Worm (Caenorhabditis elegans): ENCODE data around the gene clec-168.

The clec-168 gene

DNA sequence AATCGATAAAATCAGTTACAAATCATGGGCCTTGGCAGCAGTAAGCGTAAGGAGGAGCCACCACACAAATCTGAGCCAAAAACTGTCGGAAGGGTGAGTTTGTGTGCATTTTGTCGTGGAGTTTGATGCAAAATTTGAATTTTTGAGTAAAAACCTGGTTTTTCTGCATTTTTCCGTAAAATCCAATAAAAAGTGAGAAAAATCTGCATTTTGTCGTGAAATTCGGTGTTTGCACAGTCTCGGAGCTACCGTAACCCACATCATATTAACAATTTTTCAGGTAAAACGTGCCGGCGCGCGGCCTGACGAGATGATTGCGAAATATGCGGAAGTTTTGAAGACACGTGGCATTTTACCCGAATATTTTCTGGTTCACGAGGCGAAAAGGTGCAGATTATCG lies 19.1 kb downstream of the clec-168 start:
- TF ChIP-seq lin-11 (tag; optimal IDR thresholded peaks at IDR 0.05) (no peak), peb-1 (tag; optimal IDR thresholded peaks at IDR 0.05) (no peak), egl-27 (tag; optimal IDR thresholded peaks at IDR 0.05) (no peak), lin-13 (GFP tag; optimal IDR thresholded peaks at IDR 0.05) (no peak), nhr-23 (tag; optimal IDR thresholded peaks at IDR 0.05) (no peak)

DNA sequence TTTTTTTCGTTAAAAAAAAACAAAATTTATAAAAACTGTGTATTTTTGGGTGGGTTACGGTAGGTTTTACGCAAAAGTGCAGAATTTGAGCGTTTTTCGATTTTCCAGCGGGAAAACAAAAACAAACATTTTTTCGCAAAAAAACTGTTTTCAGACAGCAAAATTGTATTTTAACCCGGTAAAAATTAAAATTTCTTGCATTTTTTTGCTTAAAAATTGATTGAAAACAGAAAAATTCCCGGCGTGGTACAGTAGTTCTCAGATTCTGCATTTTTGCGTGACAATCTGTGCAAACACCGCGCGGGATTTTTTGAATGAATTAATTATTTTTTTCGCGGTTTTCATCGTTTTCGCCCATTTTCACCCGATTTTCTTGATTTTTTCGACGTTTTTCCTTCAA lies 20.3 kb downstream of the clec-168 start:
- TF ChIP-seq fos-1 (tag; optimal IDR thresholded peaks at IDR 0.05) (no peak), lin-13 (GFP tag; optimal IDR thresholded peaks at IDR 0.05) (no peak), skn-1 (tag; optimal IDR thresholded peaks at IDR 0.05) (no peak), sma-9 (GFP tag; optimal IDR thresholded peaks at IDR 0.05) (no peak), sma-9 (tag; optimal IDR thresholded peaks at IDR 0.05) (no peak), F13H6.1 (tag; optimal IDR thresholded peaks at IDR 0.05) (no peak), nhr-23 (tag; optimal IDR thresholded peaks at IDR 0.05) (no peak), nhr-237 (tag; optimal IDR thresholded peaks at IDR 0.05) (no peak), mbf-1 (tag; optimal IDR thresholded peaks at IDR 0.05) (no peak), lin-39 (tag; optimal IDR thresholded peaks at IDR 0.05) (no peak), zag-1 (tag; optimal IDR thresholded peaks at IDR 0.05) (no peak), elt-1 (tag; optimal IDR thresholded peaks at IDR 0.05) (no peak), nhr-6 (tag; optimal IDR thresholded peaks at IDR 0.05) (no peak), ZK546.5 (tag; optimal IDR thresholded peaks at IDR 0.05) (no peak), nhr-12 (tag; optimal IDR thresholded peaks at IDR 0.05) (no peak), egl-27 (tag; optimal IDR thresholded peaks at IDR 0.05) (no peak), ztf-11 (tag; optimal IDR thresholded peaks at IDR 0.05) (no peak), gmeb-1 (tag; optimal IDR thresholded peaks at IDR 0.05) (no peak)

DNA sequence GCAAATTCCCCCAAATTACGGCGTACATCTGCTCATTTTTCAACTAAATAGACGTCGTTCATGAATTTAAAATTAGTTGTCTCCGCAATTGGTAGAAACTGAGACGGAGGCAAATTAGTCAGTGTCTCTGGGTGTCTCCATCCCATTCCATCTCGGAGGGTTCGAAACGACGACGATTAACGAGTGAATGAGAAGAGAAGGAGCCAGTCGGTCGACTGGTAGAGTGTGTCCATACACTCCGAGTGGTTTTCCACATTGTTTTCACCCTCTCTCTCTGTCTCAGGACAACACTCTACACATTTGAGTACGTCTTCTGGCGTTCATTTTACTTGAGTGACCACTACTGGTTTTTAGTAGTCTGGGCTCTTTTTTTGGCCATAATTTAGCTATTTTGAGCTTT lies 22.2 kb downstream of the clec-168 start:
- peak; percentile 10 for TF ChIP-seq nhr-129 (tag; optimal IDR thresholded peaks at IDR 0.05)
- peak; percentile 44 for TF ChIP-seq unc-55 (GFP tag; optimal IDR thresholded peaks at IDR 0.05)
- TF ChIP-seq nhr-237 (tag; optimal IDR thresholded peaks at IDR 0.05): no peak

DNA sequence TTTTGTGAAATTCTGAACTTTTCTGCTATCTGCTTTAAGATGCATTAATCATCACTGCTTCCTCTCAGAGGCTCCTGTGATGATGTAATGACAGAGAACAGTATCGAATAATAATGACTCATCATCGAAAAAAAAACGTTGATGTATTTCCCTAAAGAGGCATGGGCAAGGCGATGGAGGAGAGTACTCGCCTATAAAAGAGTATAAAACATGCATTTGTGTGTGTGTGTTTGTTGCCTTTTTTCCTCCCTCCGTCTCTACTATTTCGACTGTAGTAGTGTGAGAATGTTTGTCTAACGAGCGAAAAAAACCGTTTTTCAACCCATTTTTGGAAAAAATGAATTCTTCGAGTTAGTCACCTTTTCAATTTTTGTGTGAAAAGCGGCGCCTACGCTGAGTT lies 28.1 kb downstream of the clec-168 start:
- no peak for TF ChIP-seq crh-2 (tag; optimal IDR thresholded peaks at IDR 0.05)
- TF ChIP-seq fos-1 (tag; optimal IDR thresholded peaks at IDR 0.05): peak; percentile 74

DNA sequence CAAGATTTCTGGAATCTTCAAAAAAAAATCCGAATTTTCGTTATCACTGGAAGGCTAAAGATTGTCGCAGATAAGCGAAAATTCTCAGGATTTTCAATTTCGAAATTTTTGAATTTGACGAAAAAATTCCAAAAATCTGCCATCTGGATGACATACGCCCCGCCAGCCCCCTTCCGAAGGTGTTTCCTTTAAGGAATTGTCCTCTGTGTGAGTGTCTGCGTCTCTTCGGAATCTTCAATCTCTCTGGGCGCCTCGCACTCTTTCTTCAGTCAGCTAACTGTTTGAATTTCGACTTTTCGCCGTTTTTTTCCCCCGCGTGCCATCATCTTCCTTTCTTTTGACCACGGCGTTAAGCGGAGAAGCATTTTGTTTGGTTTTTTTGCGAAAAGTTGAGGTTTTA lies 29.8 kb downstream of the clec-168 start:
- TF ChIP-seq ama-1 (optimal IDR thresholded peaks at IDR 0.05) (no peak), ZK546.5 (tag; optimal IDR thresholded peaks at IDR 0.05) (no peak), alr-1 (tag; optimal IDR thresholded peaks at IDR 0.05) (no peak), crh-2 (tag; optimal IDR thresholded peaks at IDR 0.05) (no peak), nhr-21 (tag; optimal IDR thresholded peaks at IDR 0.05) (no peak), nhr-12 (tag; optimal IDR thresholded peaks at IDR 0.05) (no peak), skn-1 (tag; optimal IDR thresholded peaks at IDR 0.05) (no peak), nhr-10 (tag; optimal IDR thresholded peaks at IDR 0.05) (no peak), nhr-77 (tag; optimal IDR thresholded peaks at IDR 0.05) (no peak), mab-5 (tag; optimal IDR thresholded peaks at IDR 0.05) (no peak)

DNA sequence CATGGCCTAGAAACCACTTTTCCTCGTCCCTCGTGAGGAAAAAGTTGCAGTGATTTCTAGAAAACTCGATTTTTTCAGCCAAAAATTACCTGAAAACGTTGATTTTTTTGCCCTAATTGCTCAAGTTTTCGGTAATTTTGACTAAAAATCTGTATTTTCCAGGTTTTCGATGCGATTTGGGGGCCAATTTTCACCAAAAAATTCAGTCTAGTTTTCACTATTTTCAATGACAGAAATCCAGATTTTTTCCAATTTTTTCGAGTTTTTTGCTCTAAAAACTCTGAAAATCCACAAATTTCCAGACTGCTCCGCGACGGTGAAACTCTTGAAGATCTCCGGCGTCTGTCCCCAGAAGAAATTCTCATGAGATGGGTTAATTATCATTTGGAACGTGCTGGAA lies 32.6 kb downstream of the clec-168 start, which contains the start of gene plst-1:
plst-1 (plus strand) TSS at position 301 of the 400 bp plus-strand sequence.
- TF ChIP-seq C34F6.9 (tag; optimal IDR thresholded peaks at IDR 0.05): no peak
- TF ChIP-seq nhr-237 (tag; optimal IDR thresholded peaks at IDR 0.05): no peak
- no peak for TF ChIP-seq snpc-4 (tag; optimal IDR thresholded peaks at IDR 0.05)
- no peak for TF ChIP-seq nhr-77 (tag; optimal IDR thresholded peaks at IDR 0.05)
- TF ChIP-seq gmeb-1 (tag; optimal IDR thresholded peaks at IDR 0.05): no peak
- TF ChIP-seq ztf-11 (tag; optimal IDR thresholded peaks at IDR 0.05): no peak
- no peak for TF ChIP-seq nhr-25 (tag; optimal IDR thresholded peaks at IDR 0.05)
- no peak for TF ChIP-seq nhr-23 (tag; optimal IDR thresholded peaks at IDR 0.05)

DNA sequence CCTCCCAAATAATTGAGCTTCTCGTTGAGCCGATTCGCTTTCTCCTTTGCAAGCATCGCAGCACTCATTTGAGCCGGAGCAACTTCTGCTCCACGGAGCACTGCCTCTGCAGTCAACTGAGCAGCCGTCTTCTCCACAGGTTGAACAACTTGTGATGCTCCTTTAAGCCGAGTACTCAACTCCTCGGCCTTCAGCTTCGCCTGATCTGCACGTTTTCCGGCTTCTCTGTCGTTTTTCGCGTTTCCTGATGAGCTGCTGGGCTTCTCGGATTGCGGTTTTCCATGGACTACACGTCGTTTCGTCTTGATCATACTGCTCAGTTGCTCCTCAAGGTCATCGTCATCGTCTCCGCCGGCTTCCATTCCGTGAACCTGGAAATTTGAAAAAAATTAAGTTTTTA lies 42.2 kb downstream of the clec-168 start:
- no peak for TF ChIP-seq mdl-1 (tag; optimal IDR thresholded peaks at IDR 0.05)
- TF ChIP-seq nhr-6 (tag; optimal IDR thresholded peaks at IDR 0.05): no peak
- TF ChIP-seq nhr-10 (tag; optimal IDR thresholded peaks at IDR 0.05): no peak
- TF ChIP-seq ztf-1 (GFP tag; conservative IDR thresholded peaks at IDR 0.05): no peak
- TF ChIP-seq nhr-12 (tag; optimal IDR thresholded peaks at IDR 0.05): no peak
- TF ChIP-seq ama-1 (optimal IDR thresholded peaks at IDR 0.05): no peak
- TF ChIP-seq Y55F3AM.14 (GFP tag; optimal IDR thresholded peaks at IDR 0.05): no peak
- TF ChIP-seq mbf-1 (tag; optimal IDR thresholded peaks at IDR 0.05): no peak
- no peak for TF ChIP-seq unc-55 (GFP tag; optimal IDR thresholded peaks at IDR 0.05)
- TF ChIP-seq lsy-2 (tag; optimal IDR thresholded peaks at IDR 0.05): no peak
- TF ChIP-seq elt-1 (tag; optimal IDR thresholded peaks at IDR 0.05): no peak
- no peak for TF ChIP-seq C34F6.9 (tag; optimal IDR thresholded peaks at IDR 0.05)
